Fruit fly (Drosophila melanogaster) whole organism, prepupa: ENCODE measurements around the gene Arp1.

ENCODE experiments used
- CG10669 ChIP-seq: fragments of 200-800 bp; sonication (Bioruptor generic); optimal IDR thresholded peaks from 3 replicates; lab custom pipeline; 2018; ENCODE audit warnings: missing biosample characterization, mild to moderate bottlenecking, missing genetic modification characterization, moderate library complexity
- CG15336 ChIP-seq: fragments of 200-800 bp; sonication (Bioruptor generic); IDR thresholded peaks from 2 replicates; pipeline ENCODE4 v1.3.6; 2022; ENCODE audit warnings: missing biosample characterization, missing genetic modification characterization
- CG32006 ChIP-seq: fragments of 200-800 bp; sonication (Bioruptor generic); optimal IDR thresholded peaks from 3 replicates; lab custom pipeline; 2017; ENCODE audit warnings: missing biosample characterization, mild to moderate bottlenecking, missing genetic modification characterization
- CG9139 ChIP-seq: fragments of 200-800 bp; sonication (Bioruptor generic); optimal IDR thresholded peaks from 3 replicates; lab custom pipeline; 2017; ENCODE audit warnings: missing biosample characterization, mild to moderate bottlenecking, missing genetic modification characterization
- Gug ChIP-seq: fragments of 200-800 bp; sonication (Bioruptor generic); IDR thresholded peaks from 2 replicates; pipeline ENCODE4 v1.3.6; 2022; ENCODE audit warnings: missing biosample characterization, missing genetic modification characterization
- Met ChIP-seq: fragments of 200-800 bp; sonication (Bioruptor generic); optimal IDR thresholded peaks from 3 replicates; lab custom pipeline; 2016; ENCODE audit warnings: missing biosample characterization, missing genetic modification characterization

DNA sequence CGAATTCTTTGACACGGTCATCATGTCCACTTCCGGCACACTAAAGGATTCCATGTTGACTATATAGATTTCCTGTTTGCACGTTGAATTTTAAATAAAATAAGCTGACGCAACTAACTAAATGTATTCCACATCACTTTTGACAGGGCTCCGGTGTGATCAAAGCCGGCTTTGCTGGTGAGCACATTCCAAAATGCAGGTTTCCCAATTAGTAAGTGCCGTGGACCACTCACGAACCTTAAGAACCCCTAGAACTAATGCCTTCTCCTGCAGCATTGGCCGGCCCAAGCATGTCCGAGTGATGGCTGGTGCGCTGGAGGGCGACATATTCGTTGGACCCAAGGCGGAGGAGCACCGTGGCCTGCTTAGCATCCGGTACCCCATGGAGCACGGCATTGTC is 954 bp downstream of the Arp1 start, which contains the start of gene CG31347:
- TF ChIP-seq CG15336 (GFP tag; lab: Robert Waterston, UW) (no peak), Gug (GFP tag; lab: Robert Waterston, UW) (no peak), CG32006 (GFP tag; lab: Kevin White, UChicago) (no peak), CG9139 (GFP tag; lab: Kevin White, UChicago) (no peak), Met (no peak), CG10669 (GFP tag; lab: Kevin White, UChicago) (no peak)
